Fruit fly (Drosophila melanogaster): ENCODE results near the gene CG9109.

The CG9109 gene

DNA sequence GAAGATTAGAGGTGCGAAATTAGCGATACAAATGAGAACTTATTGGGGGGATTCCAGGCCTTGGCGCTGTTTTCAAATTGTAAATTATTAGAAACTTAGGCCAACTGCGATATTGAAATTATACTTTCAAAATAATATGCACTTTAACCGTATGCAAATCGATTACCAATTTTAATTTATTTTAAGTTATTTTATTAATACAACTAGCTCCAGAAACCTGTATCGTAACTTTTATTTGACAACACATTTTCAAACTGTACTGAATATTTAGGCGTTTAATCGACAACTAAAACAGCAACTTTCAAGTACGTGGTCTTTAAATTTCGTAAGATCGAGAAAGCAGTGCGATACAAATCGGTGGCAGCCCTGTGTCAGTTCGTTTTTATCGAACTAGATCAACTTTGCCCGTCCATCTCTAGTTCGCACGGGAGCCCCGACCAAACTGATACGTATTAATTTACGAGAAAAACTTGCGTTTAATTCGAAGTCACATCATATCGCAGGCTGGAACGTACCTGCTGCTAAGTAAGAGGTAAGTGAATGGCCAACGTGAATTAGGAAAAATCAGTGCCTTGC is 36.5 kb upstream of the CG9109 start, which contains the start of the genes CG9154 and Kr-h2 (continued):
- TF ChIP-seq bsh (GFP tag; optimal IDR thresholded peaks at IDR 0.05) (peak in 1 of 2 experiments; percentile 17), CG31441 (GFP tag; IDR thresholded peaks at IDR 0.05) (peak; percentile 43; the same call in 1 of the 2 replicates), shn (GFP tag; optimal IDR thresholded peaks at IDR 0.05) (peak; percentile 25), mirr (GFP tag; optimal IDR thresholded peaks at IDR 0.05) (peak; percentile 24), BtbVII (GFP tag; optimal IDR thresholded peaks at IDR 0.05) (no peak), gro (GFP tag; optimal IDR thresholded peaks at IDR 0.05) (no peak), hkb (optimal IDR thresholded peaks at IDR 0.05) (no peak), hkb (GFP tag; IDR thresholded peaks at IDR 0.05) (no peak), CG7271 (tag; optimal IDR thresholded peaks at IDR 0.05) (no peak), jumu (GFP tag; optimal IDR thresholded peaks at IDR 0.05) (no peak), z (GFP tag; IDR thresholded peaks at IDR 0.05) (no peak), mld (GFP tag; IDR thresholded peaks at IDR 0.05; ENCODE audit: partially characterized antibody) (peak; percentile 55; the same call in 1 of the 3 replicates), Gug (GFP tag; IDR thresholded peaks at IDR 0.05) (no peak), lbe (GFP tag; optimal IDR thresholded peaks at IDR 0.05) (no peak), CG6254 (GFP tag; optimal IDR thresholded peaks at IDR 0.05) (no peak), Trl (optimal IDR thresholded peaks at IDR 0.05) (no peak), Trl (GFP tag; optimal IDR thresholded peaks at IDR 0.05) (no peak), HLHmδ (GFP tag; optimal IDR thresholded peaks at IDR 0.05) (no peak), CG18619 (GFP tag; optimal IDR thresholded peaks at IDR 0.05) (no peak), Gsc (GFP tag; IDR thresholded peaks at IDR 0.05) (no peak), E2f1 (GFP tag; IDR thresholded peaks at IDR 0.05) (0 out of 2 replicates have a peak, but pooled peaks have one; percentile 11), Fer1 (GFP tag; optimal IDR thresholded peaks at IDR 0.05) (peak; percentile 5), gem (tag; optimal IDR thresholded peaks at IDR 0.05) (peak; percentile 56), repo (GFP tag; optimal IDR thresholded peaks at IDR 0.05) (no peak), Aef1 (GFP tag; IDR thresholded peaks at IDR 0.05) (no peak), ERR (GFP tag; optimal IDR thresholded peaks at IDR 0.05) (no peak), CG10321 (GFP tag; IDR thresholded peaks at IDR 0.05) (no peak), hb (GFP tag; IDR thresholded peaks at IDR 0.05; ENCODE audit: partially characterized antibody) (peak; percentile 59; the same call in 1 of the 3 replicates), CG10462 (GFP tag; optimal IDR thresholded peaks at IDR 0.05) (no peak), amos (GFP tag; IDR thresholded peaks at IDR 0.05; ENCODE audit: partially characterized antibody) (peak; percentile 75), schlank (tag; optimal IDR thresholded peaks at IDR 0.05) (no peak), CG17361 (GFP tag; IDR thresholded peaks at IDR 0.05) (peak; percentile 54), CG7963 (GFP tag; IDR thresholded peaks at IDR 0.05; ENCODE audit: partially characterized antibody) (peak; percentile 77), Asciz (GFP tag; optimal IDR thresholded peaks at IDR 0.05) (no peak), lab (GFP tag; optimal IDR thresholded peaks at IDR 0.05) (peak; percentile 69), GATAe (GFP tag; conservative IDR thresholded peaks at IDR 0.05) (no peak), CG14667 (GFP tag; IDR thresholded peaks at IDR 0.05) (no peak), Hmx (GFP tag; optimal IDR thresholded peaks at IDR 0.05) (no peak), ems (GFP tag; optimal IDR thresholded peaks at IDR 0.05) (peak; percentile 1), gsb-n (tag; optimal IDR thresholded peaks at IDR 0.05) (no peak), CG10565 (GFP tag; optimal IDR thresholded peaks at IDR 0.05) (no peak), Dek (tag; optimal IDR thresholded peaks at IDR 0.05) (peak; percentile 76), slbo (GFP tag; IDR thresholded peaks at IDR 0.05) (peak; percentile 31; the same call in 1 of the 2 replicates), ase (GFP tag; IDR thresholded peaks at IDR 0.05) (no peak), H2.0 (GFP tag; IDR thresholded peaks at IDR 0.05) (no peak), ssp (GFP tag; IDR thresholded peaks at IDR 0.05) (0 out of 2 replicates have a peak, but pooled peaks have one; percentile 18), sim (GFP tag; IDR thresholded peaks at IDR 0.05) (no peak), CG3726 (GFP tag; IDR thresholded peaks at IDR 0.05) (no peak), CG11504 (tag; optimal IDR thresholded peaks at IDR 0.05) (peak; percentile 39), CG9932 (GFP tag; IDR thresholded peaks at IDR 0.05) (peak; percentile 60), jigr1 (GFP tag; IDR thresholded peaks at IDR 0.05) (peak; percentile 54; the same call in 1 of the 3 replicates)
